Fruit fly (Drosophila melanogaster): Measurements from ENCODE around the gene CG8852.

The CG8852 gene

DNA sequence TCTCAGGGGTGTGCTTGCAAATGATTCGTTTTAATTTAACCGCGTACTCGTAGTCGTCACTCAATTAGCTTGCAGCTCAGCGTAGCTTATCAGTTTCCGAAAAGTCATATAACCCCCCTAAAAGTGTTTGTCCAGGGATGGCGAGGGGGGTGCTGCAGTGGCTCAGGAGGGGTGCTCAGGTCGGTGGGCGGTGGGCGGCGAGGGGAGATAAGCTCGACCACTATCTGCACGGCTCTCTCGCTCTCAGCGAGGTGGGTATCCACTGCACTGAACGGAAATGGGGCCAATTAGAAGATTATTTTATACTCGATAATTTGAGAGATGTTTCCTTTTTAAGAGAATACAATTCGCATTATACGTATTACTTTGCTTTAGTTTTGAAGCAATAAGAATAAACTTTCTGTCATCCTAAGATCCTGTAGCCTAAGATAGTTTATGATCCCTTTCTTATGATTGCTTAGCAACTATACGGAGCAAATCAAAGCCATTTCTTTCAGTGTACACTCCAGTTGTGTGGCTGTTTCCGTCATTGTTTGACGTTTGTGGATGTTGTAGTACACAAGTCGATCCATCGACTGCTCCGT, 48.3 kb downstream of the CG8852 start (continued):
- 0 out of 3 replicates have a peak, but pooled peaks have one; percentile 55 for TF ChIP-seq CG3726 (GFP tag; IDR thresholded peaks at IDR 0.05)
- no peak for TF ChIP-seq ro (GFP tag; IDR thresholded peaks at IDR 0.05)
- TF ChIP-seq CG6175 (GFP tag; IDR thresholded peaks at IDR 0.05), result no peak
- no peak for TF ChIP-seq CG15479 (GFP tag; optimal IDR thresholded peaks at IDR 0.05)
- peak; percentile 53; the same call in 1 of the 2 replicates for TF ChIP-seq CG3847 (GFP tag; IDR thresholded peaks at IDR 0.05)
- TF ChIP-seq Hand (GFP tag; optimal IDR thresholded peaks at IDR 0.05), result no peak
- TF ChIP-seq CG13123 (GFP tag; optimal IDR thresholded peaks at IDR 0.05), result no peak
- peak; percentile 56 for TF ChIP-seq CG8924 (tag; optimal IDR thresholded peaks at IDR 0.05)
- no peak for TF ChIP-seq cad (GFP tag; optimal IDR thresholded peaks at IDR 0.05)
- peak; percentile 62; the same call in 1 of the 3 replicates for TF ChIP-seq ci (GFP tag; IDR thresholded peaks at IDR 0.05)
- TF ChIP-seq E2f2 (GFP tag; IDR thresholded peaks at IDR 0.05), result peak; percentile 39; the same call in 1 of the 2 replicates
- peak; percentile 56 for TF ChIP-seq CG14441 (GFP tag; IDR thresholded peaks at IDR 0.05)
- TF ChIP-seq amos (GFP tag; IDR thresholded peaks at IDR 0.05; ENCODE audit: partially characterized antibody), result no peak
- peak; percentile 44; the same call in 1 of the 2 replicates for TF ChIP-seq CG32772 (GFP tag; IDR thresholded peaks at IDR 0.05)
- TF ChIP-seq zf30C (GFP tag; optimal IDR thresholded peaks at IDR 0.05), result peak; percentile 63
- no peak for TF ChIP-seq CG7928 (GFP tag; optimal IDR thresholded peaks at IDR 0.05)
- peak; percentile 55 for TF ChIP-seq gcm (GFP tag; optimal IDR thresholded peaks at IDR 0.05)
- peak; percentile 60 for TF ChIP-seq CG30431 (GFP tag; optimal IDR thresholded peaks at IDR 0.05)
- 0 out of 3 replicates have a peak, but pooled peaks have one; percentile 37 for TF ChIP-seq ase (GFP tag; IDR thresholded peaks at IDR 0.05)
- peak; percentile 76 for TF ChIP-seq CG15269 (tag; optimal IDR thresholded peaks at IDR 0.05)
- peak in 1 of 2 experiments; percentile 95 for TF ChIP-seq eve (GFP tag; optimal IDR thresholded peaks at IDR 0.05)
- peak; percentile 77 for TF ChIP-seq Xrp1 (GFP tag; IDR thresholded peaks at IDR 0.05)
- TF ChIP-seq aop (GFP tag; IDR thresholded peaks at IDR 0.05), result no peak
- no peak for TF ChIP-seq stwl (tag; optimal IDR thresholded peaks at IDR 0.05)
- TF ChIP-seq CG18599 (GFP tag; optimal IDR thresholded peaks at IDR 0.05), result peak; percentile 59
- TF ChIP-seq H15 (GFP tag; IDR thresholded peaks at IDR 0.05), result no peak; the same call in 2 of the 3 replicates
- TF ChIP-seq Hr39 (optimal IDR thresholded peaks at IDR 0.05), result no peak
- TF ChIP-seq Ada2b (GFP tag; IDR thresholded peaks at IDR 0.05), result peak; percentile 47
- peak; percentile 44 for TF ChIP-seq CG13775 (GFP tag; optimal IDR thresholded peaks at IDR 0.05)
- no peak for TF ChIP-seq Rx (GFP tag; IDR thresholded peaks at IDR 0.05)
- no peak for TF ChIP-seq NC2β (GFP tag; optimal IDR thresholded peaks at IDR 0.05)
- peak; percentile 62 for TF ChIP-seq CG30403 (GFP tag; optimal IDR thresholded peaks at IDR 0.05)
- no peak for TF ChIP-seq gro (GFP tag; optimal IDR thresholded peaks at IDR 0.05)
- TF ChIP-seq abd-A (tag; optimal IDR thresholded peaks at IDR 0.05), result no peak
- TF ChIP-seq cato (GFP tag; optimal IDR thresholded peaks at IDR 0.05; ENCODE audit: borderline replicate concordance), result peak; percentile 60
- no peak for TF ChIP-seq CG3995 (GFP tag; optimal IDR thresholded peaks at IDR 0.05)
- TF ChIP-seq CG8359 (GFP tag; optimal IDR thresholded peaks at IDR 0.05; ENCODE audit: borderline replicate concordance), result no peak
- no peak for TF ChIP-seq CG8281 (tag; optimal IDR thresholded peaks at IDR 0.05)
- no peak for TF ChIP-seq CG12744 (GFP tag; optimal IDR thresholded peaks at IDR 0.05)
- TF ChIP-seq CG6813 (GFP tag; optimal IDR thresholded peaks at IDR 0.05), result no peak
- no peak for TF ChIP-seq prd (optimal IDR thresholded peaks at IDR 0.05)
- TF ChIP-seq prd (GFP tag; IDR thresholded peaks at IDR 0.05), result peak; percentile 73
- TF ChIP-seq Atf-2 (GFP tag; optimal IDR thresholded peaks at IDR 0.05), result peak; percentile 30
- TF ChIP-seq HLH3B (GFP tag; IDR thresholded peaks at IDR 0.05), result peak; percentile 66; the same call in 1 of the 2 replicates
- TF ChIP-seq CG11093 (GFP tag; IDR thresholded peaks at IDR 0.05), result peak; percentile 81
- TF ChIP-seq yki (optimal IDR thresholded peaks at IDR 0.05), result no peak
- peak; percentile 18 for TF ChIP-seq disco-r (GFP tag; optimal IDR thresholded peaks at IDR 0.05)
- peak; percentile 2 for TF ChIP-seq CG30020 (tag; optimal IDR thresholded peaks at IDR 0.05)
- TF ChIP-seq Oli (tag; optimal IDR thresholded peaks at IDR 0.05), result peak; percentile 80
- TF ChIP-seq insv (GFP tag; optimal IDR thresholded peaks at IDR 0.05), result no peak
- no peak for TF ChIP-seq CG3065 (GFP tag; optimal IDR thresholded peaks at IDR 0.05)
- no peak for TF ChIP-seq CG11456 (GFP tag; IDR thresholded peaks at IDR 0.05)

All from whole organism, embryonic.